Worm (Caenorhabditis elegans): Measurements from ENCODE around the gene T12D8.9.

DNA sequence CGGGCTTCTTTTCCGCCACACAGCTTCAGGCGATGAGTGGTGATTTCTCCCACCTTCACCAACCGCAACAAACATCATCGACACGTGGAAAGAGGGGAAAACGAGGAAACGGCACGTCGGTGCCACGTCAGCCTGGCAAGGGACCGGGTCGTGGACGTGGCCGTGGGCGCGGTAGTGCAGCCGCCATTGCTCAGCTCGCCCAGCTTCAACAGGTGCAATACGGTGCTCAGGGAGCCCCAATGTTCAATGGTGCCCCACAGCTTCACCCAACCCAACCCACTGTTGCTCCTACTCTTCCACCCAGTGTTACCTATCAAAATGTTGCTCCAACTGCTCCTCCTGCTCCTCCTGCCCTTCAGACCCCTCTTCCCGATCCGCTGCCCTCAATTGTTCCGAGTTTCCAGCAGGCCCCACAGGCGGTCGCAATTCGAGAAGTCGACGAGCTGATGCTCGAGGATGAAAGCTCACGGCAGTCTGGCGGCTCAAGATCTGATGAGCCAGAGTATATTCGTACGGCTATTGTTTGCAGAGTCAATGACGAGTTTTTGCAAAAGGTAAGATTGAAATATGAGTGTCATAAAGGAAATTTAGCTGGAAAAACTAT, 29.1 kb downstream of the T12D8.9 start:
- TF ChIP-seq med-1 (GFP tag; optimal IDR thresholded peaks at IDR 0.05; ENCODE audit: insufficient read depth) (no peak), ref-1 (GFP tag; conservative IDR thresholded peaks at IDR 0.05) (no peak), T22C8.4 (GFP tag; IDR thresholded peaks at IDR 0.05) (no peak), flt-1 (GFP tag; IDR thresholded peaks at IDR 0.05) (peak; percentile 48; the same call in 1 of the 2 replicates), ztf-29 (GFP tag; IDR thresholded peaks at IDR 0.05) (no peak)
